Fruit fly (Drosophila melanogaster): ENCODE measurements around the gene CG32240.
A peak's percentile ranks its signal among the peaks of the same experiment; 100 is the strongest.

The CG32240 gene

dm6 chr3L:4395501-4396073 is 14.2 kb upstream of the CG32240 start (continued):
- TF ChIP-seq gem (tag; optimal IDR thresholded peaks at IDR 0.05) (peak; percentile 5), nmo (GFP tag; optimal IDR thresholded peaks at IDR 0.05) (no peak), wek (GFP tag; optimal IDR thresholded peaks at IDR 0.05) (no peak), tio (GFP tag; optimal IDR thresholded peaks at IDR 0.05) (peak; percentile 6), CG4820 (GFP tag; optimal IDR thresholded peaks at IDR 0.05) (no peak), CG7745 (tag; optimal IDR thresholded peaks at IDR 0.05) (no peak), emc (GFP tag; optimal IDR thresholded peaks at IDR 0.05) (no peak), dan (GFP tag; IDR thresholded peaks at IDR 0.05) (no peak), Aef1 (GFP tag; IDR thresholded peaks at IDR 0.05) (no peak), gsb-n (tag; optimal IDR thresholded peaks at IDR 0.05) (no peak), CG30403 (GFP tag; optimal IDR thresholded peaks at IDR 0.05) (no peak), CG2678 (tag; optimal IDR thresholded peaks at IDR 0.05) (peak; percentile 10), hbn (GFP tag; IDR thresholded peaks at IDR 0.05; ENCODE audit: partially characterized antibody) (no peak), CG15514 (GFP tag; optimal IDR thresholded peaks at IDR 0.05) (no peak), eyg (GFP tag; optimal IDR thresholded peaks at IDR 0.05) (no peak), Antp (GFP tag; optimal IDR thresholded peaks at IDR 0.05) (no peak), Ptx1 (GFP tag; IDR thresholded peaks at IDR 0.05) (no peak), crol (GFP tag; IDR thresholded peaks at IDR 0.05) (no peak), ssp (GFP tag; IDR thresholded peaks at IDR 0.05) (no peak), caup (GFP tag; optimal IDR thresholded peaks at IDR 0.05; ENCODE audit: severe bottlenecking) (no peak), CG11504 (tag; optimal IDR thresholded peaks at IDR 0.05) (peak; percentile 27), CG12391 (tag; optimal IDR thresholded peaks at IDR 0.05) (peak; percentile 2), HmgD (GFP tag; optimal IDR thresholded peaks at IDR 0.05) (no peak), peb (GFP tag; IDR thresholded peaks at IDR 0.05) (no peak), ftz-f1 (GFP tag; optimal IDR thresholded peaks at IDR 0.05) (no peak), CG13287 (GFP tag; IDR thresholded peaks at IDR 0.05; ENCODE audit: partially characterized antibody) (no peak), CG11696 (GFP tag; IDR thresholded peaks at IDR 0.05) (no peak), CG17829 (tag; optimal IDR thresholded peaks at IDR 0.05) (no peak), CG4360 (GFP tag; IDR thresholded peaks at IDR 0.05) (no peak), oc (tag; optimal IDR thresholded peaks at IDR 0.05) (no peak), sob (GFP tag; IDR thresholded peaks at IDR 0.05) (no peak)

DNA sequence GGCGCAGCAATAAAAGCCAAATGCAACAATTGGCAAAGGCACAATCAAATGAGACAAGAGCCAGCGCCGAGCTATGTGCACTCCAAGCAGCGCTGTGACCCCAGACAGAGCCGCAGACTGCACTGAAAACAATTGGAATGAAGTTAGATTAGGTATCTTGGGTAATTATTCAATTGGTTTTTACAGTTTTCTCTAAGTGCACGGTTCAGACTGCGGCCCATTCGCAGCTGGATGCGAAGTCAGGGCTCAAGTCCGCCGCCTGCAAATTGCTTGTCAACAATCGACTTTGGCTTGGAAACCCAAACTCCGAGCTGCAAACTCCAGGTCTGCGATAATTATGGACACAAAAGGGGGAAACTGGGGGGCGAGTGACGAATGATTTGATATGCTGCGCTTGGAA is 12.2 kb upstream of the CG32240 start:
- no peak for TF ChIP-seq lola (GFP tag; optimal IDR thresholded peaks at IDR 0.05)
- peak; percentile 53; the same call in 1 of the 2 replicates for TF ChIP-seq Drgx (GFP tag; IDR thresholded peaks at IDR 0.05)
- no peak for TF ChIP-seq Meics (GFP tag; optimal IDR thresholded peaks at IDR 0.05)
- peak; percentile 18; the same call in 1 of the 2 replicates for TF ChIP-seq CG4730 (GFP tag; IDR thresholded peaks at IDR 0.05)

dm6 chr3L:4392851-4393250 is 11.4 kb upstream of the CG32240 start:
- no peak for TF ChIP-seq row (GFP tag; IDR thresholded peaks at IDR 0.05)
- no peak for TF ChIP-seq unc-4 (GFP tag; IDR thresholded peaks at IDR 0.05; ENCODE audit: partially characterized antibody)
- TF ChIP-seq Drgx (GFP tag; IDR thresholded peaks at IDR 0.05): peak; percentile 82
- no peak for TF ChIP-seq CG2129 (GFP tag; IDR thresholded peaks at IDR 0.05; ENCODE audit: partially characterized antibody)
- TF ChIP-seq CG3838 (GFP tag; optimal IDR thresholded peaks at IDR 0.05): no peak
- TF ChIP-seq stwl (tag; optimal IDR thresholded peaks at IDR 0.05): no peak
- TF ChIP-seq vvl (GFP tag; IDR thresholded peaks at IDR 0.05): no peak
- no peak for TF ChIP-seq D19B (GFP tag; optimal IDR thresholded peaks at IDR 0.05)
- no peak for TF ChIP-seq CG34376 (GFP tag; optimal IDR thresholded peaks at IDR 0.05)
- TF ChIP-seq Mrtf (GFP tag; IDR thresholded peaks at IDR 0.05): no peak
- TF ChIP-seq gcm (GFP tag; optimal IDR thresholded peaks at IDR 0.05): no peak
- 0 out of 3 replicates have a peak, but pooled peaks have one; percentile 5 for TF ChIP-seq ase (GFP tag; IDR thresholded peaks at IDR 0.05)
- TF ChIP-seq psq (GFP tag; optimal IDR thresholded peaks at IDR 0.05): no peak
- TF ChIP-seq CG1602 (GFP tag; optimal IDR thresholded peaks at IDR 0.05): no peak
- TF ChIP-seq Hand (GFP tag; optimal IDR thresholded peaks at IDR 0.05): no peak
- no peak for TF ChIP-seq crol (GFP tag; IDR thresholded peaks at IDR 0.05)

Data from whole organism, embryonic.